Worm (Caenorhabditis elegans): Measurements from ENCODE around the gene W03C9.8.

The W03C9.8 gene

ce11 chrII:11977363-11977762, 28.8 kb downstream of the W03C9.8 start, which contains the start of gene Y17G7B.21:
Y17G7B.21 (minus strand) TSS chrII:11977661.
- TF ChIP-seq elt-3 (tag; optimal IDR thresholded peaks at IDR 0.05) (no peak), nhr-19 (GFP tag; conservative IDR thresholded peaks at IDR 0.05) (no peak), unc-86 (tag; optimal IDR thresholded peaks at IDR 0.05) (no peak), ceh-82 (tag; optimal IDR thresholded peaks at IDR 0.05) (no peak), pag-3 (tag; optimal IDR thresholded peaks at IDR 0.05; ENCODE audit: borderline replicate concordance, insufficient read depth) (no peak), C04F5.9 (tag; optimal IDR thresholded peaks at IDR 0.05) (no peak), C34B4.2 (tag; optimal IDR thresholded peaks at IDR 0.05) (no peak), nhr-77 (tag; optimal IDR thresholded peaks at IDR 0.05) (peak; percentile 6), fos-1 (tag; optimal IDR thresholded peaks at IDR 0.05) (no peak), rnt-1 (tag; optimal IDR thresholded peaks at IDR 0.05) (no peak), alr-1 (tag; optimal IDR thresholded peaks at IDR 0.05; ENCODE audit: borderline replicate concordance) (no peak), grh-1 (GFP tag; IDR thresholded peaks at IDR 0.05) (0 out of 2 replicates have a peak, but pooled peaks have one; percentile 21), egl-13 (tag; optimal IDR thresholded peaks at IDR 0.05) (peak; percentile 1), egl-27 (tag; optimal IDR thresholded peaks at IDR 0.05) (no peak), nhr-11 (tag; optimal IDR thresholded peaks at IDR 0.05) (no peak), unc-30 (tag; optimal IDR thresholded peaks at IDR 0.05) (no peak), hlh-17 (GFP tag; optimal IDR thresholded peaks at IDR 0.05; ENCODE audit: borderline replicate concordance) (peak; percentile 72), lin-14 (GFP tag; optimal IDR thresholded peaks at IDR 0.05) (no peak), nhr-85 (tag) (peak; percentile 82), efl-1 (optimal IDR thresholded peaks at IDR 0.05) (no peak), efl-1 (GFP tag; optimal IDR thresholded peaks at IDR 0.05 in 1 of 2) (peak in 1 of 2 experiments; percentile 91), dsc-1 (tag; optimal IDR thresholded peaks at IDR 0.05) (no peak), snu-23 (GFP tag; optimal IDR thresholded peaks at IDR 0.05) (no peak), fkh-10 (GFP tag; optimal IDR thresholded peaks at IDR 0.05) (no peak)

- TF ChIP-seq fkh-10 (GFP tag; optimal IDR thresholded peaks at IDR 0.05) = no peak
- TF ChIP-seq ceh-8 (GFP tag; optimal IDR thresholded peaks at IDR 0.05) = no peak
- no peak for TF ChIP-seq mef-2 (tag; optimal IDR thresholded peaks at IDR 0.05)
- no peak for TF ChIP-seq hlh-17 (GFP tag; optimal IDR thresholded peaks at IDR 0.05; ENCODE audit: borderline replicate concordance)
- TF ChIP-seq C34B4.2 (tag; optimal IDR thresholded peaks at IDR 0.05) = no peak
- TF ChIP-seq efl-1 (optimal IDR thresholded peaks at IDR 0.05) = no peak
- peak in 1 of 2 experiments; percentile 9 for TF ChIP-seq efl-1 (GFP tag; optimal IDR thresholded peaks at IDR 0.05 in 1 of 2)
Measured at ce11 chrII:11978478-11978877, 29.9 kb downstream of the W03C9.8 start.

ce11 chrII:11978920-11979319, 30.4 kb downstream of the W03C9.8 start:
- TF ChIP-seq elt-3 (tag; optimal IDR thresholded peaks at IDR 0.05) (no peak), fkh-4 (tag; optimal IDR thresholded peaks at IDR 0.05; ENCODE audit: borderline replicate concordance) (no peak), efl-1 (optimal IDR thresholded peaks at IDR 0.05) (no peak), efl-1 (GFP tag; optimal IDR thresholded peaks at IDR 0.05 in 1 of 2) (peak in 1 of 2 experiments; percentile 77), mef-2 (tag; optimal IDR thresholded peaks at IDR 0.05) (no peak), sup-37 (GFP tag; optimal IDR thresholded peaks at IDR 0.05) (no peak), nhr-85 (tag) (peak; percentile 63), unc-130 (tag; optimal IDR thresholded peaks at IDR 0.05) (no peak), ama-1 (optimal IDR thresholded peaks at IDR 0.05) (no peak), dsc-1 (tag; optimal IDR thresholded peaks at IDR 0.05) (no peak)

ce11 chrII:11979449-11980095, 31.0 kb downstream of the W03C9.8 start, which contains the start of the genes ash-2 and Y17G7B.20:
ash-2 (plus strand) TSS chrII:11979838.
Y17G7B.20 (minus strand) TSS chrII:11979844.
- TF ChIP-seq rnt-1 (tag; optimal IDR thresholded peaks at IDR 0.05) (peak; percentile 46), ceh-90 (tag; optimal IDR thresholded peaks at IDR 0.05) (no peak), skn-1 (tag; optimal IDR thresholded peaks at IDR 0.05) (peak; percentile 29), nhr-47 (tag; optimal IDR thresholded peaks at IDR 0.05) (no peak), lin-35 (GFP tag; optimal IDR thresholded peaks at IDR 0.05) (peak; percentile 42 to 54), ceh-8 (GFP tag; optimal IDR thresholded peaks at IDR 0.05) (no peak), nhr-11 (tag; optimal IDR thresholded peaks at IDR 0.05) (no peak), efl-3 (GFP tag; optimal IDR thresholded peaks at IDR 0.05) (no peak), aly-2 (tag; optimal IDR thresholded peaks at IDR 0.05) (no peak), mab-9 (GFP tag; IDR thresholded peaks at IDR 0.05) (no peak), ama-1 (optimal IDR thresholded peaks at IDR 0.05) (no peak), mef-2 (tag; optimal IDR thresholded peaks at IDR 0.05) (no peak), lir-3 (tag; optimal IDR thresholded peaks at IDR 0.05; ENCODE audit: poor library complexity) (no peak), efl-1 (optimal IDR thresholded peaks at IDR 0.05) (peak in 1 of 2 experiments; percentile 42), efl-1 (GFP tag; optimal IDR thresholded peaks at IDR 0.05 in 1 of 2) (peak in 1 of 2 experiments; percentile 47), ceh-82 (tag; optimal IDR thresholded peaks at IDR 0.05) (peak; percentile 54 to 81 (median 59)), nhr-84 (tag; optimal IDR thresholded peaks at IDR 0.05) (no peak), nhr-71 (tag; optimal IDR thresholded peaks at IDR 0.05) (no peak), isw-1 (GFP tag; IDR thresholded peaks at IDR 0.05) (no peak; the same call in none of the 2 replicates), unc-98 (GFP tag; IDR thresholded peaks at IDR 0.05) (no peak), fkh-8 (tag; optimal IDR thresholded peaks at IDR 0.05) (no peak), sptf-1 (tag; optimal IDR thresholded peaks at IDR 0.05) (no peak), fkh-10 (GFP tag; optimal IDR thresholded peaks at IDR 0.05) (no peak)

Measured in whole organism, L1 larva.